Worm (Caenorhabditis elegans) whole organism, L3 larva: ENCODE measurements around the gene F46B6.6.
A peak's percentile ranks its signal among the peaks of the same experiment; 100 is the strongest.

Experiments used
- R02D3.7 ChIP-seq: fragments of 150-350 bp; optimal IDR thresholded peaks from 2 replicates; lab custom pipeline; 2014; ENCODE audit warnings: missing biosample characterization, missing genetic modification characterization
- ZK546.5 ChIP-seq: sonication (generic microtip); optimal IDR thresholded peaks from 2 replicates; lab custom pipeline; 2017; ENCODE audit warnings: missing biosample characterization, missing genetic modification characterization
- aly-2 ChIP-seq: fragments of 150-350 bp; optimal IDR thresholded peaks from 2 replicates; lab custom pipeline; 2014; ENCODE audit warnings: missing biosample characterization, missing genetic modification characterization
- ama-1 ChIP-seq: fragments of 150-350 bp; optimal IDR thresholded peaks from 2 replicates; lab custom pipeline; 2018
- ceh-16 ChIP-seq: sonication (generic microtip); optimal IDR thresholded peaks from 2 replicates; lab custom pipeline; 2017; ENCODE audit warnings: missing biosample characterization, missing genetic modification characterization
- ceh-28 ChIP-seq: fragments of 150-350 bp; optimal IDR thresholded peaks from 2 replicates; lab custom pipeline; 2014; ENCODE audit warnings: missing biosample characterization, missing genetic modification reagents, missing genetic modification characterization
- ceh-82 ChIP-seq: fragments of 150-350 bp; optimal IDR thresholded peaks from 2 replicates; lab custom pipeline; 2014; ENCODE audit warnings: missing biosample characterization, missing genetic modification characterization
- ceh-9 ChIP-seq: sonication (generic microtip); optimal IDR thresholded peaks from 2 replicates; lab custom pipeline; 2018; ENCODE audit warnings: missing biosample characterization, missing genetic modification characterization
- daf-12 ChIP-seq: fragments of 150-350 bp; optimal IDR thresholded peaks from 2 replicates; lab custom pipeline; 2014; ENCODE audit warnings: missing biosample characterization, missing genetic modification reagents, missing genetic modification characterization
- egl-27 ChIP-seq: sonication (generic microtip); optimal IDR thresholded peaks from 4 replicates; lab custom pipeline; 2017; ENCODE audit warnings: missing biosample characterization, missing genetic modification reagents, missing genetic modification characterization
- egl-5 ChIP-seq: fragments of 150-350 bp; optimal IDR thresholded peaks from 2 replicates; lab custom pipeline; 2017; ENCODE audit warnings: missing biosample characterization, missing genetic modification reagents, missing genetic modification characterization, inconsistent platforms
- elt-1 ChIP-seq: fragments of 150-350 bp; optimal IDR thresholded peaks from 2 replicates; lab custom pipeline; 2014; ENCODE audit warnings: missing biosample characterization, missing genetic modification characterization
- elt-2 ChIP-seq: sonication (generic microtip); optimal IDR thresholded peaks from 2 replicates; lab custom pipeline; 2016; ENCODE audit warnings: missing genetic modification reagents, mild to moderate bottlenecking, missing genetic modification characterization, missing compliant biosample characterization
- elt-3 ChIP-seq, 3 experiments: fragments of 150-350 bp in 1 of 3; sonication (generic microtip) in 2 of 3; optimal IDR thresholded peaks; 2 replicates in 2 of 3; 4 replicates in 1 of 3; lab custom pipeline; 2014 to 2017; ENCODE audit warnings: missing biosample characterization in 3 of 3, missing genetic modification characterization in 3 of 3
- eor-1 ChIP-seq, 2 experiments: fragments of 150-350 bp; optimal IDR thresholded peaks; 2 replicates each; lab custom pipeline; 2014 to 2018; ENCODE audit warnings: missing biosample characterization in 2 of 2, missing genetic modification characterization in 2 of 2
- fkh-10 ChIP-seq: sonication (generic microtip); optimal IDR thresholded peaks from 2 replicates; lab custom pipeline; 2017; ENCODE audit warnings: missing biosample characterization, missing genetic modification reagents, missing genetic modification characterization
- fkh-2 ChIP-seq: fragments of 150-350 bp; optimal IDR thresholded peaks from 2 replicates; lab custom pipeline; 2014; ENCODE audit warnings: missing biosample characterization, missing genetic modification reagents, missing genetic modification characterization
- fos-1 ChIP-seq: fragments of 150-350 bp; optimal IDR thresholded peaks from 2 replicates; lab custom pipeline; 2014; ENCODE audit warnings: missing biosample characterization, missing genetic modification characterization
- hmg-11 ChIP-seq: sonication (generic microtip); optimal IDR thresholded peaks from 2 replicates; lab custom pipeline; 2016; ENCODE audit warnings: missing genetic modification characterization, missing compliant biosample characterization
- jun-1 ChIP-seq: fragments of 150-350 bp; optimal IDR thresholded peaks from 2 replicates; lab custom pipeline; 2014; ENCODE audit warnings: missing biosample characterization, missing genetic modification reagents, missing genetic modification characterization
- lin-15B ChIP-seq: fragments of 150-350 bp; optimal IDR thresholded peaks from 2 replicates; lab custom pipeline; 2014; ENCODE audit warnings: missing biosample characterization, missing genetic modification characterization
- lin-39 ChIP-seq: fragments of 150-350 bp; optimal IDR thresholded peaks from 2 replicates; lab custom pipeline; 2018; ENCODE audit warnings: missing biosample characterization, missing genetic modification reagents, missing genetic modification characterization
- lsy-12 ChIP-seq: sonication (generic microtip); optimal IDR thresholded peaks from 2 replicates; lab custom pipeline; 2016; ENCODE audit warnings: mild to moderate bottlenecking, missing genetic modification characterization, missing compliant biosample characterization
- mdl-1 ChIP-seq: fragments of 150-350 bp; optimal IDR thresholded peaks from 2 replicates; lab custom pipeline; 2014; ENCODE audit warnings: missing biosample characterization, missing genetic modification characterization
- mml-1 ChIP-seq: fragments of 150-350 bp; sonication (generic microtip); optimal IDR thresholded peaks from 3 replicates; lab custom pipeline; 2014; ENCODE audit warnings: missing biosample characterization, missing genetic modification characterization
- nfya-1 ChIP-seq: sonication (generic microtip); optimal IDR thresholded peaks from 2 replicates; lab custom pipeline; 2017; ENCODE audit warnings: missing genetic modification characterization, mild to moderate bottlenecking, missing compliant biosample characterization, antibody characterized with exemption, moderate library complexity; ENCODE audit not compliant: insufficient read depth
- nhr-11 ChIP-seq: fragments of 150-350 bp; optimal IDR thresholded peaks from 2 replicates; lab custom pipeline; 2014; ENCODE audit warnings: missing biosample characterization, missing genetic modification characterization
- nhr-12 ChIP-seq: fragments of 150-350 bp; optimal IDR thresholded peaks from 2 replicates; lab custom pipeline; 2014; ENCODE audit warnings: missing biosample characterization, missing genetic modification characterization
- nhr-23 ChIP-seq: fragments of 150-350 bp; optimal IDR thresholded peaks from 2 replicates; lab custom pipeline; 2014; ENCODE audit warnings: missing biosample characterization, missing genetic modification reagents, missing genetic modification characterization
- nhr-237 ChIP-seq: fragments of 150-350 bp; optimal IDR thresholded peaks from 2 replicates; lab custom pipeline; 2014; ENCODE audit warnings: missing biosample characterization, missing genetic modification characterization
- nhr-25 ChIP-seq: sonication (generic microtip); optimal IDR thresholded peaks from 2 replicates; lab custom pipeline; 2017; ENCODE audit warnings: missing biosample characterization, missing genetic modification characterization
- nhr-28 ChIP-seq: fragments of 150-350 bp; optimal IDR thresholded peaks from 2 replicates; lab custom pipeline; 2014; ENCODE audit warnings: missing biosample characterization, missing genetic modification characterization
- nhr-43 ChIP-seq: sonication (generic microtip); optimal IDR thresholded peaks from 2 replicates; lab custom pipeline; 2016; ENCODE audit warnings: mild to moderate bottlenecking, missing genetic modification characterization, missing compliant biosample characterization; ENCODE audit not compliant: poor library complexity, severe bottlenecking
- nhr-67 ChIP-seq: fragments of 150-350 bp; optimal IDR thresholded peaks from 2 replicates; lab custom pipeline; 2014; ENCODE audit warnings: missing biosample characterization, missing genetic modification characterization
- nhr-76 ChIP-seq: fragments of 150-350 bp; sonication (generic microtip); optimal IDR thresholded peaks from 5 replicates; lab custom pipeline; 2014; ENCODE audit warnings: missing biosample characterization, missing genetic modification characterization
- nhr-77 ChIP-seq: fragments of 150-350 bp; optimal IDR thresholded peaks from 2 replicates; lab custom pipeline; 2014; ENCODE audit warnings: missing biosample characterization, missing genetic modification characterization
- pha-4 ChIP-seq: fragments of 150-350 bp; optimal IDR thresholded peaks from 2 replicates; lab custom pipeline; 2014; ENCODE audit warnings: missing biosample characterization, missing genetic modification reagents, missing genetic modification characterization
- pqm-1 ChIP-seq: fragments of 150-350 bp; optimal IDR thresholded peaks from 2 replicates; lab custom pipeline; 2017; ENCODE audit warnings: missing biosample characterization, missing genetic modification characterization, inconsistent platforms
- sea-2 ChIP-seq: fragments of 150-350 bp; sonication (generic microtip); optimal IDR thresholded peaks from 4 replicates; lab custom pipeline; 2014; ENCODE audit warnings: missing biosample characterization, missing genetic modification reagents, missing genetic modification characterization
- skn-1 ChIP-seq: fragments of 150-350 bp; optimal IDR thresholded peaks from 2 replicates; lab custom pipeline; 2014; ENCODE audit warnings: missing biosample characterization, missing genetic modification characterization
- snpc-4 ChIP-seq: fragments of 150-350 bp; optimal IDR thresholded peaks from 2 replicates; lab custom pipeline; 2014; ENCODE audit warnings: missing biosample characterization, missing genetic modification characterization
- tbx-2 ChIP-seq: sonication (generic microtip); optimal IDR thresholded peaks from 2 replicates; lab custom pipeline; 2016; ENCODE audit warnings: mild to moderate bottlenecking, missing genetic modification characterization, missing compliant biosample characterization
- unc-39 ChIP-seq: sonication (generic microtip); optimal IDR thresholded peaks from 4 replicates; lab custom pipeline; 2017; ENCODE audit warnings: missing biosample characterization, missing genetic modification characterization
- unc-62 ChIP-seq: fragments of 150-350 bp; sonication (generic microtip); optimal IDR thresholded peaks from 4 replicates; lab custom pipeline; 2014; ENCODE audit warnings: missing biosample characterization, missing genetic modification reagents, missing genetic modification characterization
- zag-1 ChIP-seq: fragments of 150-350 bp; optimal IDR thresholded peaks from 2 replicates; lab custom pipeline; 2014; ENCODE audit warnings: missing biosample characterization, missing genetic modification characterization
- ztf-11 ChIP-seq: fragments of 150-350 bp; optimal IDR thresholded peaks from 2 replicates; lab custom pipeline; 2014; ENCODE audit warnings: missing biosample characterization, missing genetic modification characterization
- ztf-4 ChIP-seq: fragments of 150-350 bp; optimal IDR thresholded peaks from 2 replicates; lab custom pipeline; 2014; ENCODE audit warnings: missing biosample characterization, missing genetic modification characterization

Gene F46B6.6

DNA sequence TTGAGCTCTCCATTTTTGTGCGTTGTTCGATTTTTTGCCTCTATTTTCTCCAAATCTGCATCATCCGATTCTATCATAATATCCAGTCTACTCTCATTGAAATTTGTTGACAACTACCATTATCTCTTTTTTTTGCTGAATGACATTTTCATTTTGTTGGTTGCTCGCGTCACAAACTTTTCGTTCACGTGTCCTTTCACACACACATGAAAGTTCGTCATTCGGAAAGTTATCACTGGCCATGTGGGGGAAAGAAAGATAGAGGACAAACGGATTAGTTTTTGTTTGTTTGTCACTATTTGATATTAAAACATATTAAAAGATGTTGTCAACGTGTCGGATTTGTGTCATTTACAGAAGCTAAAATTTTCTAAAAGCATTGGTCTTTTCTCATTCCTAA, 8.3 kb upstream of the F46B6.6 start:
- TF ChIP-seq unc-39 (no peak), elt-2 (tag; lab: Kevin White, UChicago) (peak; percentile 23), ceh-9 (tag; lab: Kevin White, UChicago) (no peak)
- TF ChIP-seq, all 47 proteins: peak for 1

DNA sequence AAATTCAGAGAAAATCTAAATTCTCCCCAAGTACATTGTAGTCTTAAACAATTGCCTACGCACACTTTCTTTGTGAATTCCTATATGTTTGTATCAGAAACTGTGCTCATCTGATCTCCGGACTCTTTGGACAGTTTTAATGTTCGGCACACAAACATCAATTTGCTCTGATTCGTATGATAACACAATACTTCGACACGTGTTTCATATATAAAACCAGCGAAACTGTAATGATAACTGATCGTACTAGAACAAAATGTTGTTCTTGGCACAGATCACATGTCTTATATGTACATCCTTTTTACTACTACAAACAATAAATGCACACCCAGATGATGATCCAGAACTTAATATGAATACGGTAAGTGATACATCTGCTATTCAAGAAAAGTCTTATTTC, 4.7 kb upstream of the F46B6.6 start, which contains the start of gene lipl-2:
TSS of gene lipl-2 (plus strand) at position 236 of the 400 bp plus-strand sequence.
- peak; percentile 87 for TF ChIP-seq elt-2 (tag; lab: Kevin White, UChicago)
- peak; percentile 81 for TF ChIP-seq pqm-1 (tag; lab: Kevin White, UChicago)
- no peak for TF ChIP-seq R02D3.7 (tag; lab: Kevin White, UChicago)
- no peak for TF ChIP-seq nhr-12 (tag; lab: Kevin White, UChicago)
- TF ChIP-seq unc-62, result no peak
- peak; percentile 61 for TF ChIP-seq pha-4 (tag; lab: Kevin White, UChicago)

DNA sequence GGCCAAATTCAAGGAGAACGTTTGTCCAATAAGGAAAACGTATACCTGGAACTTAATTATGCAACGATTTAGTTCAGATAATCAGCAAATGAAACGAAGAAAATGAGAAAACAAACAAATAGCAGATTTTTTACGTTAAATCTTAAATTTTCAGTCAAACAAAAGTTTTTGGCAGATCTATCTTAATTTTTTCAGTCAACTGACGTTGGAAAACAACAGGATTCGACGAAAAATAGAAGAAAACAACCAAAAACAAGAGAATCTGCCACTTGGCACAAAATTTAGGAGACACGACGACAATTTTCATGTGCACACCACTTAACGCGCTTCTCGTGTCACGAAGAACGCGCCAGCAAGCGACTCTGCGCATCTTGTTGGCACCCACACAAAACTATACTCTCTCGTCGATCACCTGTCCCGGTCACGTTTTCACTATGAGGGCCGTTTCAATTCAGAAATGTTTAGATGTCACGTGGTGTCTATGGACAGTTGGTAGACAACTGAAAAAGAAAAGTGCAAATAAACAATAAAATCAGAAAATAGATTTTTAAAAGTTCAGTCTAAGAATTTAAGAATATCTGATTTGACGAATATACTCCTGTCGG, 3.1 kb upstream of the F46B6.6 start, which contains the start of gene ztf-7:
TSS of gene ztf-7 (minus strand) at position 51 of the 605 bp plus-strand sequence.
- TF ChIP-seq snpc-4 (tag; lab: Kevin White, UChicago) (peak; percentile 93), mdl-1 (tag; lab: Kevin White, UChicago) (peak; percentile 94), nhr-43 (tag; lab: Kevin White, UChicago) (peak; percentile 97), mml-1 (no peak), jun-1 (tag; lab: Kevin White, UChicago) (peak; percentile 95), R02D3.7 (tag; lab: Kevin White, UChicago) (peak; percentile 62), elt-2 (tag; lab: Kevin White, UChicago) (peak; percentile 89), ceh-28 (tag; lab: Kevin White, UChicago) (peak; percentile 80), nhr-28 (tag; lab: Kevin White, UChicago) (no peak), tbx-2 (peak; percentile 88), egl-5 (tag; lab: Kevin White, UChicago) (peak; percentile 91), fos-1 (tag; lab: Kevin White, UChicago) (no peak), ztf-11 (tag; lab: Kevin White, UChicago) (no peak), unc-62 (peak; percentile 18), pha-4 (tag; lab: Kevin White, UChicago) (peak; percentile 96), lin-15B (tag; lab: Kevin White, UChicago) (peak; percentile 89), nhr-25 (tag; lab: Kevin White, UChicago) (peak; percentile 99), nfya-1 (tag; lab: Kevin White, UChicago) (peak; percentile 94), elt-1 (tag; lab: Kevin White, UChicago) (peak; percentile 76), skn-1 (peak; percentile 68), ZK546.5 (tag; lab: Kevin White, UChicago) (no peak), nhr-237 (no peak), aly-2 (tag; lab: Kevin White, UChicago) (no peak), unc-39 (no peak), nhr-11 (tag; lab: Kevin White, UChicago) (peak; percentile 80), lsy-12 (tag; lab: Kevin White, UChicago) (peak; percentile 96), nhr-76 (tag; lab: Kevin White, UChicago) (no peak), ceh-16 (tag; lab: Kevin White, UChicago) (peak; percentile 50), sea-2 (no peak), egl-27 (tag; lab: Kevin White, UChicago) (peak; percentile 38), lin-39 (peak; percentile 95), eor-1 (tag; optimal IDR thresholded peaks at IDR 0.05; lab: Kevin White, UChicago) (no peak), ceh-82 (tag; lab: Kevin White, UChicago) (peak; percentile 35), elt-3 (tag; optimal IDR thresholded peaks at IDR 0.05; lab: Kevin White, UChicago) (no peak), fkh-2 (no peak), nhr-67 (tag; lab: Kevin White, UChicago) (no peak), nhr-12 (tag; lab: Kevin White, UChicago) (no peak), ztf-4 (tag; lab: Kevin White, UChicago) (peak; percentile 74), pqm-1 (tag; lab: Kevin White, UChicago) (peak; percentile 73), hmg-11 (tag; lab: Kevin White, UChicago) (peak; percentile 80), ama-1 (lab: Kevin White, UChicago) (peak; percentile 82), fkh-10 (GFP tag; lab: Kevin White, UChicago) (peak; percentile 87), zag-1 (tag; lab: Kevin White, UChicago) (no peak), ceh-9 (tag; lab: Kevin White, UChicago) (no peak), daf-12 (tag; lab: Kevin White, UChicago) (no peak), nhr-23 (tag; lab: Kevin White, UChicago) (peak; percentile 97), nhr-77 (tag; lab: Kevin White, UChicago) (peak; percentile 26)
